Worm (Caenorhabditis elegans): ENCODE measurements around the gene Y54E2A.8.

DNA sequence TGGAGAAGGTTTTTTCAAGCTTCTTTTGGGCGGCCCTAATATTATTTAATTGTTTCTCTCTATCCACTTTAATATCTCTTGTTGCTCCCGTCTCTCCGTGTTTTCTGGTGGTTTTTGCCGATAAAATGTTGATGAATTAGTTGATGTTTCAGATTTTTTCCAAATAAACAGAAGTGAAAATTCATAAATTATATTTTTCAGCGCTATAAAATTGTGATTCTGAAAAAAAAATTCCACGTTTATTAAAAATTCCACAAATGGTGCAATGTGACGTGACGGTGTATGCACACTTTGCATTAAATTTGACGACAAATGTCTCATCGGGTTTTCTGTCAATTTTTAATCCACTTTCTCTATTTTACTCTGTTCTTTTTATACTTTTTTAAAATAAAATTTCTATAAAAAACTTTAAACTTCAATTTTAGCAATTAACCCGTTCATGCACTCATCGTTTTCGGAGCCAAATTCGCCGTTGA is 19.9 kb downstream of the Y54E2A.8 start, which contains the start of gene tbc-20:
- TF ChIP-seq ztf-23 (GFP tag; IDR thresholded peaks at IDR 0.05), result no peak
- TF ChIP-seq ref-1 (GFP tag; conservative IDR thresholded peaks at IDR 0.05), result no peak
- no peak for TF ChIP-seq cog-1 (tag; optimal IDR thresholded peaks at IDR 0.05)

Measured in whole organism, midembryonic.